Fruit fly (Drosophila melanogaster): ENCODE data around the gene Ser.

Gene Ser

dm6 chr3R:27194106-27194505, at the start of gene Ser:
Gene Ser, minus strand, starts transcription at chr3R:27194267.
- TF ChIP-seq CG12768 (GFP tag; optimal IDR thresholded peaks at IDR 0.05) (no peak), CG14711 (tag; optimal IDR thresholded peaks at IDR 0.05) (no peak), CG11617 (GFP tag; optimal IDR thresholded peaks at IDR 0.05) (no peak)

dm6 chr3R:27240967-27241366, 46.9 kb upstream of the Ser start, which contains the start of gene CG17991:
Gene CG17991, plus strand, starts transcription at chr3R:27241267.
- TF ChIP-seq toe (GFP tag; optimal IDR thresholded peaks at IDR 0.05): no peak

dm6 chr3R:27238438-27239301, 44.6 kb upstream of the Ser start, which contains the start of the genes CG31064 and PolA2:
Gene CG31064, minus strand, starts transcription at chr3R:27239085.
Gene PolA2, plus strand, starts transcription at chr3R:27239163.
- TF ChIP-seq CG7101 (tag; optimal IDR thresholded peaks at IDR 0.05) (no peak), CG1620 (GFP tag; optimal IDR thresholded peaks at IDR 0.05) (peak; percentile 30), pad (GFP tag; optimal IDR thresholded peaks at IDR 0.05) (peak; percentile 5), cnc (optimal IDR thresholded peaks at IDR 0.05) (no peak), cic (GFP tag; optimal IDR thresholded peaks at IDR 0.05) (peak; percentile 6), Clk (GFP tag; optimal IDR thresholded peaks at IDR 0.05) (no peak), CG12768 (GFP tag; optimal IDR thresholded peaks at IDR 0.05) (no peak), Hr96 (GFP tag; optimal IDR thresholded peaks at IDR 0.05) (no peak), tj (GFP tag; optimal IDR thresholded peaks at IDR 0.05) (no peak), kay (GFP tag; ENCODE audit: borderline replicate concordance) (no peak), CG11617 (GFP tag; optimal IDR thresholded peaks at IDR 0.05) (no peak), Mnt (GFP tag; optimal IDR thresholded peaks at IDR 0.05) (peak; percentile 34), toe (GFP tag; optimal IDR thresholded peaks at IDR 0.05) (no peak), CG5204 (GFP tag; optimal IDR thresholded peaks at IDR 0.05) (no peak), CG7045 (GFP tag; optimal IDR thresholded peaks at IDR 0.05) (no peak), Crg-1 (GFP tag; optimal IDR thresholded peaks at IDR 0.05) (peak; percentile 38), CG14711 (tag; optimal IDR thresholded peaks at IDR 0.05) (peak; percentile 55), CG33017 (tag; optimal IDR thresholded peaks at IDR 0.05) (no peak), ovo (GFP tag; optimal IDR thresholded peaks at IDR 0.05) (no peak), bab1 (GFP tag; optimal IDR thresholded peaks at IDR 0.05) (peak; percentile 24)

dm6 chr3R:27237980-27238379, 43.9 kb upstream of the Ser start:
- TF ChIP-seq CG11617 (GFP tag; optimal IDR thresholded peaks at IDR 0.05): no peak
- TF ChIP-seq CG14711 (tag; optimal IDR thresholded peaks at IDR 0.05): no peak
- TF ChIP-seq CG1620 (GFP tag; optimal IDR thresholded peaks at IDR 0.05): no peak
- no peak for TF ChIP-seq Crg-1 (GFP tag; optimal IDR thresholded peaks at IDR 0.05)
- TF ChIP-seq toe (GFP tag; optimal IDR thresholded peaks at IDR 0.05): no peak
- TF ChIP-seq CG33017 (tag; optimal IDR thresholded peaks at IDR 0.05): no peak

dm6 chr3R:27233398-27233797, 39.3 kb upstream of the Ser start, which contains the start of gene CG31068:
Gene CG31068, plus strand, starts transcription at chr3R:27233698.
- TF ChIP-seq CG14711 (tag; optimal IDR thresholded peaks at IDR 0.05): no peak
- no peak for TF ChIP-seq CG11617 (GFP tag; optimal IDR thresholded peaks at IDR 0.05)
- TF ChIP-seq kay (GFP tag; ENCODE audit: borderline replicate concordance): no peak
- TF ChIP-seq cnc (optimal IDR thresholded peaks at IDR 0.05): no peak
- no peak for TF ChIP-seq CG33017 (tag; optimal IDR thresholded peaks at IDR 0.05)
- no peak for TF ChIP-seq CG7045 (GFP tag; optimal IDR thresholded peaks at IDR 0.05)
- no peak for TF ChIP-seq CG7101 (tag; optimal IDR thresholded peaks at IDR 0.05)
- TF ChIP-seq cic (GFP tag; optimal IDR thresholded peaks at IDR 0.05): no peak
- no peak for TF ChIP-seq tj (GFP tag; optimal IDR thresholded peaks at IDR 0.05)
- TF ChIP-seq CG1620 (GFP tag; optimal IDR thresholded peaks at IDR 0.05): no peak
- TF ChIP-seq pad (GFP tag; optimal IDR thresholded peaks at IDR 0.05): no peak
- TF ChIP-seq Hr96 (GFP tag; optimal IDR thresholded peaks at IDR 0.05): no peak
- no peak for TF ChIP-seq Mnt (GFP tag; optimal IDR thresholded peaks at IDR 0.05)
- no peak for TF ChIP-seq Clk (GFP tag; optimal IDR thresholded peaks at IDR 0.05)
- no peak for TF ChIP-seq CG12768 (GFP tag; optimal IDR thresholded peaks at IDR 0.05)
- no peak for TF ChIP-seq Crg-1 (GFP tag; optimal IDR thresholded peaks at IDR 0.05)

dm6 chr3R:27229368-27229767, 35.3 kb upstream of the Ser start, which contains the start of gene CG42814:
Gene CG42814, minus strand, starts transcription at chr3R:27229468.
- TF ChIP-seq kay (GFP tag; ENCODE audit: borderline replicate concordance) (no peak), CG5204 (GFP tag; optimal IDR thresholded peaks at IDR 0.05) (no peak), Clk (GFP tag; optimal IDR thresholded peaks at IDR 0.05) (no peak), ovo (GFP tag; optimal IDR thresholded peaks at IDR 0.05) (no peak), CG7101 (tag; optimal IDR thresholded peaks at IDR 0.05) (no peak), Mnt (GFP tag; optimal IDR thresholded peaks at IDR 0.05) (no peak), toe (GFP tag; optimal IDR thresholded peaks at IDR 0.05) (no peak), Crg-1 (GFP tag; optimal IDR thresholded peaks at IDR 0.05) (no peak), bab1 (GFP tag; optimal IDR thresholded peaks at IDR 0.05) (no peak), pad (GFP tag; optimal IDR thresholded peaks at IDR 0.05) (no peak), CG14711 (tag; optimal IDR thresholded peaks at IDR 0.05) (no peak)

- TF ChIP-seq CG7045 (GFP tag; optimal IDR thresholded peaks at IDR 0.05) (no peak), CG14711 (tag; optimal IDR thresholded peaks at IDR 0.05) (peak; percentile 11), pad (GFP tag; optimal IDR thresholded peaks at IDR 0.05) (no peak), bab1 (GFP tag; optimal IDR thresholded peaks at IDR 0.05) (peak; percentile 82), CG33017 (tag; optimal IDR thresholded peaks at IDR 0.05) (no peak), CG12768 (GFP tag; optimal IDR thresholded peaks at IDR 0.05) (no peak)
Observed at dm6 chr3R:27228342-27228741, 34.3 kb upstream of the Ser start, which contains the start of gene CG42813. Gene CG42813, minus strand, starts transcription at chr3R:27228561.
